Fruit fly (Drosophila melanogaster): ENCODE measurements around the gene SsRbeta.

dm6 chr3L:16128973-16129745 lies at the start of gene SsRbeta:
- TF ChIP-seq CG8478 (optimal IDR thresholded peaks at IDR 0.05) (no peak), CTCF (optimal IDR thresholded peaks at IDR 0.05) (peak in 1 of 2 experiments; percentile 35)

Measured in S2 (cell line).